Worm (Caenorhabditis elegans): ENCODE data around the gene kvs-3.

Gene kvs-3

DNA sequence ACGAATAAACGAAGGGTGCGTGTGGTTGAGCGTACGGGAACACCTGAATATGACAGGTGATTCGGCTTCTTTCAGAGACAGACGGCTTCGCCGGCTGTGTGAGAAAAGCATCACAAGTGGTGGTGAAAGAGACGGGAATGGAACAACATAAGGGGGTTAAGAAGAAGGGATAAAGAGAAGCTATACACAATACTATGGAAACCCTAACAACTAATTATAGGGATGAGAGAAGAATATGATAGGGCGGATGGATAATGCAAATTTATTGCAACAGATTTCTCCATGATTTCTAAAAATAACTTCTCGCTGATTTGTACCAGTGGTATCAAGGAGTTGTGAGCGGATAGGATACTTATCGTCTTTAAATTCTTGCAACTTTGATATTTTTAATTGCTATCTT, 36.0 kb upstream of the kvs-3 start, which contains the start of gene hlh-10:
Gene hlh-10, minus strand, starts transcription at position 101 of the 400 bp plus-strand sequence.
- TF ChIP-seq nhr-84 (tag; optimal IDR thresholded peaks at IDR 0.05) (no peak), dsc-1 (tag; optimal IDR thresholded peaks at IDR 0.05) (peak; percentile 9), ces-1 (GFP tag; optimal IDR thresholded peaks at IDR 0.05) (no peak), hlh-17 (GFP tag; optimal IDR thresholded peaks at IDR 0.05; ENCODE audit: borderline replicate concordance) (no peak)

- no peak for TF ChIP-seq nhr-19 (GFP tag; conservative IDR thresholded peaks at IDR 0.05)
- peak; percentile 90 for TF ChIP-seq dsc-1 (tag; optimal IDR thresholded peaks at IDR 0.05)
- no peak for TF ChIP-seq efl-1 (optimal IDR thresholded peaks at IDR 0.05)
- no peak for TF ChIP-seq efl-1 (GFP tag; optimal IDR thresholded peaks at IDR 0.05 in 1 of 2)
- peak; percentile 53 for TF ChIP-seq fkh-4 (tag; optimal IDR thresholded peaks at IDR 0.05; ENCODE audit: borderline replicate concordance)
These were observed 34.7 kb upstream of the kvs-3 start for ce11 chrV:9283452-9283851.

DNA sequence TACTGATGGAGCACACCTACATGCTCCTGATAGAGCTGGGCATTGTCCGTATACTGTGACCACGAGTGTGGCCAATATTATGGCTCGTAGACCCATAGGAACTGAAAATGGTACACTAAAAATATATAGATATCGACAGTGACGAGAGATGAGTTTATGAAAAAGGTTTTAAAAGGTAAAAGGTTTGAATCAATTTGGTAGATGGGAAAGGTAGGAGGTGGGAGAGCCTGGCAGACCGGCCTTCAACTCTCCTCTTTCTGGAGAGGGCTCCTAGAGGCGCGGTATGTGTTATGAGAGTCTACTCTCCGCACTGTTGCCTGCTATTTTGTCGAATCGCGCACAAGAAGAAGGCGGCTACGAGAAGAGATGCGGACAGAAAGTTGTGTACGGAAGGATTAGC, 30.7 kb upstream of the kvs-3 start, which contains the start of gene lron-2:
Gene lron-2, minus strand, starts transcription at position 101 of the 400 bp plus-strand sequence.
- TF ChIP-seq blmp-1 (tag; optimal IDR thresholded peaks at IDR 0.05) (no peak), C04F5.9 (tag; optimal IDR thresholded peaks at IDR 0.05) (no peak), pax-3 (tag; optimal IDR thresholded peaks at IDR 0.05) (no peak), lin-35 (GFP tag; optimal IDR thresholded peaks at IDR 0.05) (no peak), nhr-90 (tag; optimal IDR thresholded peaks at IDR 0.05; ENCODE audit: poor library complexity) (no peak), snpc-4 (tag; optimal IDR thresholded peaks at IDR 0.05) (no peak), fkh-4 (tag; optimal IDR thresholded peaks at IDR 0.05; ENCODE audit: borderline replicate concordance) (no peak), fos-1 (tag; optimal IDR thresholded peaks at IDR 0.05) (no peak), egl-13 (tag; optimal IDR thresholded peaks at IDR 0.05) (no peak), ztf-4 (tag; optimal IDR thresholded peaks at IDR 0.05) (no peak), lsy-2 (tag; optimal IDR thresholded peaks at IDR 0.05) (no peak), egl-27 (tag; optimal IDR thresholded peaks at IDR 0.05) (no peak), hlh-4 (tag; optimal IDR thresholded peaks at IDR 0.05) (no peak), xbp-1 (tag; optimal IDR thresholded peaks at IDR 0.05) (no peak), nhr-11 (tag; optimal IDR thresholded peaks at IDR 0.05) (no peak), nhr-12 (tag; optimal IDR thresholded peaks at IDR 0.05) (no peak), ceh-90 (tag; optimal IDR thresholded peaks at IDR 0.05) (no peak), nhr-28 (tag; optimal IDR thresholded peaks at IDR 0.05) (no peak)

DNA sequence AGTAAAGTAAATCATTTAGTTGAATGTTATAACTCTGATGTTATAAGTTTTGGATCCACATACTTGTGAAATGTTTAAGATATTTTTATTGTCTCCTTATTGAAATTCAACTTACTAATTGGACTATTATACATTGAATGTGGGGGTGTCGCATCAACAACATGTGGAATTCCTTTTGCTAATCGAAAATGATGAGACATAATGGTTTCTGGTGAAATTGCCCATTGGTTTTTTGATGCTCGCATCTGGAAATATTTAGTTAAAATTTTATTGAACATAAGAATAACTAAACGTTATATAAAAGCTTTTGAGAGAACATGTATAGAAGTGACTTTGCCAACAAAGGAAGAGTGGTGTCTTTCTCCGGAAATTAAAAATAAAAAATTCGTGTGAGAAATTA, 26.2 kb upstream of the kvs-3 start, which contains the start of gene ZK682.7:
Gene ZK682.7, minus strand, starts transcription at position 247 of the 400 bp plus-strand sequence.
- TF ChIP-seq fkh-4 (tag; optimal IDR thresholded peaks at IDR 0.05; ENCODE audit: borderline replicate concordance) = peak; percentile 77
- TF ChIP-seq dsc-1 (tag; optimal IDR thresholded peaks at IDR 0.05) = peak; percentile 91
- TF ChIP-seq fkh-10 (GFP tag; optimal IDR thresholded peaks at IDR 0.05) = no peak

- TF ChIP-seq mef-2 (tag; optimal IDR thresholded peaks at IDR 0.05) = no peak
- no peak for TF ChIP-seq efl-3 (GFP tag; optimal IDR thresholded peaks at IDR 0.05)
- no peak for TF ChIP-seq nhr-237 (tag; optimal IDR thresholded peaks at IDR 0.05)
- TF ChIP-seq egl-13 (tag; optimal IDR thresholded peaks at IDR 0.05) = peak; percentile 1
- TF ChIP-seq lin-39 (tag; optimal IDR thresholded peaks at IDR 0.05) = no peak
- no peak for TF ChIP-seq vab-15 (tag; optimal IDR thresholded peaks at IDR 0.05)
- no peak for TF ChIP-seq fos-1 (tag; optimal IDR thresholded peaks at IDR 0.05)
- peak; percentile 1 for TF ChIP-seq ceh-8 (GFP tag; optimal IDR thresholded peaks at IDR 0.05)
- peak; percentile 27 for TF ChIP-seq dsc-1 (tag; optimal IDR thresholded peaks at IDR 0.05)
- no peak for TF ChIP-seq C16A3.4 (tag; optimal IDR thresholded peaks at IDR 0.05)
- no peak for TF ChIP-seq mep-1 (tag; optimal IDR thresholded peaks at IDR 0.05)
- no peak for TF ChIP-seq xbp-1 (tag; optimal IDR thresholded peaks at IDR 0.05)
- TF ChIP-seq nhr-71 (tag; optimal IDR thresholded peaks at IDR 0.05) = peak; percentile 24
- peak; percentile 15 for TF ChIP-seq nhr-47 (tag; optimal IDR thresholded peaks at IDR 0.05)
- peak; percentile 77 for TF ChIP-seq fkh-8 (tag; optimal IDR thresholded peaks at IDR 0.05)
- no peak for TF ChIP-seq lin-14 (GFP tag; optimal IDR thresholded peaks at IDR 0.05)
- TF ChIP-seq ceh-88 (GFP tag; IDR thresholded peaks at IDR 0.05) = no peak
These were observed 24.8 kb upstream of the kvs-3 start for ce11 chrV:9293359-9293758.

Measured in whole organism, L1 larva.